Fruit fly (Drosophila melanogaster) whole organism, embryonic: ENCODE data around the gene Cpr30B.

Source experiments
- Ada2b ChIP-seq: fragments of 200-800 bp; sonication (Bioruptor generic); IDR thresholded peaks from 2 replicates; pipeline ENCODE4 v1.3.6; 2022; ENCODE audit warnings: missing biosample characterization, missing genetic modification characterization
- Bdp1 ChIP-seq: fragments of 200-800 bp; sonication (Bioruptor generic); optimal IDR thresholded peaks from 3 replicates; lab custom pipeline; 2016; ENCODE audit warnings: missing biosample characterization, missing genetic modification characterization
- Blimp-1 ChIP-seq: fragments of 200-800 bp; sonication (Bioruptor generic); optimal IDR thresholded peaks from 3 replicates; lab custom pipeline; 2018; ENCODE audit warnings: missing biosample characterization, missing genetic modification characterization, mild to moderate bottlenecking, moderate library complexity, missing genetic modification reagents
- CG10366 ChIP-seq: fragments of 200-800 bp; sonication (Bioruptor generic); IDR thresholded peaks from 2 replicates; pipeline ENCODE4 v1.3.6; 2022; ENCODE audit warnings: missing biosample characterization, missing genetic modification characterization
- CG10543 ChIP-seq: fragments of 200-800 bp; sonication (Bioruptor generic); optimal IDR thresholded peaks from 3 replicates; lab custom pipeline; 2017; ENCODE audit warnings: missing biosample characterization, mild to moderate bottlenecking, missing genetic modification characterization, moderate library complexity
- CG11093 ChIP-seq: fragments of 200-800 bp; sonication (Bioruptor generic); IDR thresholded peaks from 3 replicates; pipeline ENCODE4 v1.3.6; 2022; ENCODE audit warnings: missing biosample characterization, missing genetic modification characterization
- CG12659 ChIP-seq: fragments of 200-800 bp; sonication (Bioruptor generic); optimal IDR thresholded peaks from 3 replicates; lab custom pipeline; 2017; ENCODE audit warnings: mild to moderate bottlenecking, missing biosample characterization, missing genetic modification reagents, missing genetic modification characterization
- CG12769 ChIP-seq: fragments of 200-800 bp; sonication (Bioruptor generic); optimal IDR thresholded peaks from 2 replicates; lab custom pipeline; 2019; ENCODE audit warnings: missing biosample characterization, mild to moderate bottlenecking, missing genetic modification characterization, moderate library complexity
- CG16779 ChIP-seq: fragments of 200-800 bp; sonication (Bioruptor generic); IDR thresholded peaks from 2 replicates; pipeline ENCODE4 v1.3.6; 2022; ENCODE audit warnings: missing biosample characterization, missing genetic modification characterization
- CG17186 ChIP-seq: fragments of 200-800 bp; sonication (Bioruptor generic); optimal IDR thresholded peaks from 3 replicates; lab custom pipeline; 2017; ENCODE audit warnings: missing biosample characterization, missing genetic modification reagents, missing genetic modification characterization
- CG18262 ChIP-seq: fragments of 200-800 bp; optimal IDR thresholded peaks from 3 replicates; lab custom pipeline; 2019; ENCODE audit warnings: missing biosample characterization, mild to moderate bottlenecking, missing genetic modification characterization, moderate library complexity
- CG2120 ChIP-seq: fragments of 200-800 bp; sonication (Bioruptor generic); optimal IDR thresholded peaks from 3 replicates; lab custom pipeline; 2016; ENCODE audit warnings: missing biosample characterization, missing genetic modification characterization
- CG30431 ChIP-seq: fragments of 200-800 bp; sonication (Bioruptor generic); optimal IDR thresholded peaks from 2 replicates; lab custom pipeline; 2017; ENCODE audit warnings: missing biosample characterization, missing genetic modification characterization
- CG31388 ChIP-seq: fragments of 200-800 bp; sonication (Bioruptor generic); optimal IDR thresholded peaks from 2 replicates; lab custom pipeline; 2016; ENCODE audit warnings: missing biosample characterization, missing genetic modification characterization
- CG4707 ChIP-seq: fragments of 200-800 bp; sonication (Bioruptor generic); optimal IDR thresholded peaks from 2 replicates; lab custom pipeline; 2018; ENCODE audit warnings: missing biosample characterization, mild to moderate bottlenecking, missing genetic modification characterization, moderate library complexity
- CG6175 ChIP-seq: fragments of 200-800 bp; sonication (Bioruptor generic); IDR thresholded peaks from 3 replicates; pipeline ENCODE4 v1.3.6; 2022; ENCODE audit warnings: missing biosample characterization, missing genetic modification characterization
- CG7928 ChIP-seq: fragments of 200-800 bp; sonication (Bioruptor generic); optimal IDR thresholded peaks from 2 replicates; lab custom pipeline; 2017; ENCODE audit warnings: missing biosample characterization, mild to moderate bottlenecking, missing genetic modification characterization
- CG9437 ChIP-seq: fragments of 200-800 bp; sonication (Bioruptor generic); optimal IDR thresholded peaks from 2 replicates; lab custom pipeline; 2018; ENCODE audit warnings: missing biosample characterization, mild to moderate bottlenecking, missing genetic modification characterization
- CG9797 ChIP-seq: fragments of 200-800 bp; sonication (Bioruptor generic); optimal IDR thresholded peaks from 3 replicates; lab custom pipeline; 2018; ENCODE audit warnings: missing biosample characterization, mild to moderate bottlenecking, missing genetic modification characterization
- HmgZ ChIP-seq: fragments of 200-800 bp; sonication (Bioruptor generic); optimal IDR thresholded peaks from 2 replicates; lab custom pipeline; 2018; ENCODE audit warnings: missing biosample characterization, mild to moderate bottlenecking, missing genetic modification characterization
- MTF-1 ChIP-seq: fragments of 200-800 bp; sonication (Bioruptor generic); optimal IDR thresholded peaks from 2 replicates; lab custom pipeline; 2018; ENCODE audit warnings: missing biosample characterization, mild to moderate bottlenecking, missing genetic modification characterization, borderline replicate concordance
- Six4 ChIP-seq: fragments of 200-800 bp; sonication (Bioruptor generic); optimal IDR thresholded peaks from 2 replicates; lab custom pipeline; 2016; ENCODE audit warnings: missing biosample characterization, missing genetic modification characterization
- Trl ChIP-seq, 3 experiments: fragments of >200 bp in 2 of 3; fragments of 200-800 bp in 1 of 3; sonication (Bioruptor generic) in 1 of 3; optimal IDR thresholded peaks; 2 replicates in 1 of 3; 3 replicates in 2 of 3; lab custom pipeline; 2016 to 2017; ENCODE audit warnings: missing biosample characterization in 1 of 3, missing genetic modification characterization in 1 of 3
- Xrp1 ChIP-seq: fragments of 200-800 bp; sonication (Bioruptor generic); IDR thresholded peaks from 2 replicates; pipeline ENCODE4 v1.3.6; 2022; ENCODE audit warnings: missing biosample characterization, missing genetic modification characterization
- abd-A ChIP-seq: fragments of 200-800 bp; sonication (Bioruptor generic); optimal IDR thresholded peaks from 3 replicates; lab custom pipeline; 2019; ENCODE audit warnings: missing biosample characterization, mild to moderate bottlenecking, missing genetic modification characterization, moderate library complexity
- bab2 ChIP-seq: fragments of 200-800 bp; sonication (Bioruptor generic); optimal IDR thresholded peaks from 2 replicates; lab custom pipeline; 2016; ENCODE audit warnings: missing biosample characterization, missing genetic modification characterization
- bbx ChIP-seq: fragments of 200-800 bp; sonication (Bioruptor generic); IDR thresholded peaks from 2 replicates; pipeline ENCODE4 v1.3.6; 2022; ENCODE audit warnings: missing biosample characterization, missing genetic modification characterization; ENCODE audit not compliant: partially characterized antibody
- bowl ChIP-seq: fragments of 200-800 bp; sonication (Bioruptor generic); IDR thresholded peaks from 2 replicates; pipeline ENCODE4 v1.3.6; 2022; ENCODE audit warnings: missing biosample characterization, missing genetic modification characterization
- crol ChIP-seq: fragments of 200-800 bp; sonication (Bioruptor generic); IDR thresholded peaks from 2 replicates; pipeline ENCODE4 v1.3.6; 2022; ENCODE audit warnings: missing biosample characterization, missing genetic modification characterization
- eyg ChIP-seq: fragments of 200-800 bp; sonication (Bioruptor generic); optimal IDR thresholded peaks from 3 replicates; lab custom pipeline; 2016; ENCODE audit warnings: missing biosample characterization, missing genetic modification characterization
- fd96Cb ChIP-seq: fragments of 200-800 bp; sonication (Bioruptor generic); optimal IDR thresholded peaks from 2 replicates; lab custom pipeline; 2018; ENCODE audit warnings: missing biosample characterization, mild to moderate bottlenecking, missing genetic modification characterization, moderate library complexity
- gcm2 ChIP-seq: fragments of 200-800 bp; sonication (Bioruptor generic); optimal IDR thresholded peaks from 2 replicates; lab custom pipeline; 2016; ENCODE audit warnings: missing biosample characterization, missing genetic modification characterization
- jigr1 ChIP-seq: fragments of 200-800 bp; sonication (Bioruptor generic); IDR thresholded peaks from 3 replicates; pipeline ENCODE4 v1.3.6; 2022; ENCODE audit warnings: missing biosample characterization, missing genetic modification characterization
- kah ChIP-seq: fragments of 200-800 bp; sonication (Bioruptor generic); optimal IDR thresholded peaks from 2 replicates; lab custom pipeline; 2018; ENCODE audit warnings: missing biosample characterization, mild to moderate bottlenecking, missing genetic modification characterization
- nerfin-2 ChIP-seq: fragments of 200-800 bp; sonication (Bioruptor generic); IDR thresholded peaks from 2 replicates; pipeline ENCODE4 v1.3.6; 2022; ENCODE audit warnings: missing biosample characterization, missing genetic modification characterization; ENCODE audit not compliant: partially characterized antibody
- onecut ChIP-seq: fragments of 200-800 bp; sonication (Bioruptor generic); IDR thresholded peaks from 2 replicates; pipeline ENCODE4 v1.3.6; 2022; ENCODE audit warnings: missing biosample characterization, missing genetic modification characterization
- pzg ChIP-seq: fragments of 200-800 bp; sonication (Bioruptor generic); optimal IDR thresholded peaks from 3 replicates; lab custom pipeline; 2018; ENCODE audit warnings: missing biosample characterization, mild to moderate bottlenecking, missing genetic modification characterization, moderate library complexity
- salm ChIP-seq: fragments of 200-800 bp; sonication (Bioruptor generic); optimal IDR thresholded peaks from 2 replicates; lab custom pipeline; 2018; ENCODE audit warnings: missing biosample characterization, mild to moderate bottlenecking, missing genetic modification characterization
- sd ChIP-seq: fragments of 200-800 bp; sonication (Bioruptor generic); optimal IDR thresholded peaks from 3 replicates; lab custom pipeline; 2018; ENCODE audit warnings: missing biosample characterization, mild to moderate bottlenecking, missing genetic modification characterization, moderate library complexity
- slbo ChIP-seq: fragments of 200-800 bp; sonication (Bioruptor generic); IDR thresholded peaks from 2 replicates; pipeline ENCODE4 v1.3.6; 2022; ENCODE audit warnings: missing biosample characterization, missing genetic modification characterization

Gene Cpr30B

DNA sequence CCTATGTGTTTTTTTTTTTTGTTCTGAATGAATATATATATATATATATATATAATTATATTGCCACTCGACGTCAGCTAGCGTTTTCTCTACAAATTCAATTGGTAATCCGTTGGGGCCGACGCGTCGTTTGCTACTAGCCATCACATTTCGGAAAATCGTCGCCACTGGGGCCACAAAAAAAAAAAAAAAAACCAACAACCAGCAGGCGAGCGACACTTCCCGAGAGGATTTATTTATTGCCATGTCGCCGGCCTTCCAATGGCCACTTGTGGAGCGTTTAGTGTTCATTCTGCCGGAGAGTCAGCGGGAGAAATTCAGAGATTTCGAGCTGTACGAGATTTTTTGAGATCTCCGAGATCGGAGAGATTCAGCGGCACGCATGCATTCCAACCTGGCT, 8.2 kb downstream of the Cpr30B start (continued):
- TF ChIP-seq CG6175 (GFP tag; lab: Robert Waterston, UW): no peak
- no peak for TF ChIP-seq CG9437 (GFP tag; lab: Kevin White, UChicago)
- no peak for TF ChIP-seq Bdp1
- no peak for TF ChIP-seq onecut
- no peak for TF ChIP-seq CG7928 (GFP tag; lab: Kevin White, UChicago)
- peak; percentile 95 for TF ChIP-seq kah
- no peak for TF ChIP-seq CG11093 (GFP tag; lab: Robert Waterston, UW)

DNA sequence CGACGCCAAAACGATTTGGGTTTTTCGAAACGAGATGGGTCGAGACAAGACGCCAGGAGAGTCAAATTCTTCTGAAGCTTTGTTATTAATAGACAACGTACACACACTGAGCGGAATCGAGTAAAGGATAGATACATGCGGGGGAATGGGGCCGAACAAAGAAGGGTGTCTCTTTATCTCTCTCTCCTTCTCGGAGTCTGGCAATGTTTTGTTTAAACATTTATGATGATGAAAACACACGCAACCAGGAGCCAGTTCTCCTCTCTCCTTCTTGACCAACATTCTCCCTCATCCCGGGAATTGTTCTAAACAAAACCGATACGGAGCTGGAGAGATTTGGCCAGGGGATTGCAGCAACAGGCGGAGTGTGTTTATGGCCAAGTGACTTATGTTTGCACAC, 15.2 kb downstream of the Cpr30B start:
- TF ChIP-seq Ada2b (no peak), Blimp-1 (GFP tag; lab: Kevin White, UChicago) (no peak), bbx (GFP tag; lab: Robert Waterston, UW) (no peak), CG18262 (tag; lab: Kevin White, UChicago) (no peak), MTF-1 (no peak), CG4707 (GFP tag; lab: Kevin White, UChicago) (no peak), abd-A (no peak), bowl (GFP tag; lab: Robert Waterston, UW) (no peak), Trl (optimal IDR thresholded peaks at IDR 0.05; lab: Kevin White, UChicago) (peak in 1 of 2 experiments; percentile 12), Trl (GFP tag; optimal IDR thresholded peaks at IDR 0.05; lab: Kevin White, UChicago) (no peak), CG12769 (peak; percentile 85), CG30431 (no peak), CG12659 (no peak), crol (GFP tag; lab: Robert Waterston, UW) (peak; percentile 62), jigr1 (GFP tag; lab: Robert Waterston, UW) (no peak), slbo (GFP tag; lab: Robert Waterston, UW) (peak; percentile 6; the same call in 1 of the 2 replicates), pzg (GFP tag; lab: Kevin White, UChicago) (no peak), CG2120 (GFP tag; lab: Kevin White, UChicago) (no peak), salm (tag; lab: Kevin White, UChicago) (no peak), CG10366 (no peak), CG10543 (GFP tag; lab: Kevin White, UChicago) (peak; percentile 9), HmgZ (tag; lab: Kevin White, UChicago) (no peak), CG31388 (GFP tag; lab: Kevin White, UChicago) (no peak), fd96Cb (tag; lab: Kevin White, UChicago) (no peak), bab2 (GFP tag; lab: Kevin White, UChicago) (no peak), eyg (GFP tag; lab: Kevin White, UChicago) (no peak), sd (tag; lab: Kevin White, UChicago) (peak; percentile 57), kah (peak; percentile 55), CG17186 (GFP tag; lab: Kevin White, UChicago) (no peak), CG9797 (no peak), gcm2 (no peak), nerfin-2 (GFP tag; lab: Robert Waterston, UW) (no peak), Six4 (GFP tag; lab: Kevin White, UChicago) (no peak), CG16779 (no peak), Xrp1 (no peak)
- TF ChIP-seq, all 482 proteins: peak for 7
